Fruit fly (Drosophila melanogaster): ENCODE measurements around the gene CG42831.

Gene CG42831

DNA sequence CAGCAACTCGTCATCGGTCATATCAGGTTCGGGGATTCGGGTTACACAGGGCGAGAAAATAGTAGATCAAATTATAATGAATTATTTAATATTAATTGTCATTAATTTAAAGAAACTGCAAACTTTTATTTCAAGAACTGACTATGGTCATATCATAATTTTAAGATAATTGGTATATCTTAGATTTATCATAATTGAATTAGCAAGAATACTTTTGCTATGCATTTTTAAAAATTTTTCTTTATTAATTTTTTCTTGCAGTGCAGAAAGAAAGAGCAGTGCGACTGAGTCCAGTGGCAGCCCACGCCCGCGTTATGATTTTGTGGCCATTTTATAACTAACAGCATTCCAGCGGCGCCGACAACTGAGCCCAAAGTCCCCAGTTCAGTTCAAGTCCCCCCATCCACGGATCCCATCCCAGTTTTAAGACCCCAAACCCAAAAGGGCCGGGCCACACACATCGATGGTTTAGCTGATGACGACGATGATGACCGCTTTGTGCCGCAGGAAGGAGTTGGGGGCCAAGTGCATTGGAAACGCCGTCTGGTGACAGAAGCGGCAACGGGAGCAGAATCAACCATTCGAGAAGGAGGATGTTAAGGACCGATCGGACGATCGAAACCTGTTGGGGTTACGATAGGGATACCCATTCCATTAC is 42.0 kb upstream of the CG42831 start (continued):
- TF ChIP-seq HLH54F (GFP tag; optimal IDR thresholded peaks at IDR 0.05) (no peak), CG3726 (GFP tag; IDR thresholded peaks at IDR 0.05) (no peak), sim (GFP tag; IDR thresholded peaks at IDR 0.05) (peak; percentile 77), zfh2 (GFP tag; optimal IDR thresholded peaks at IDR 0.05) (no peak), NC2β (GFP tag; optimal IDR thresholded peaks at IDR 0.05) (no peak), al (GFP tag; IDR thresholded peaks at IDR 0.05) (no peak), Chrac-16 (GFP tag; optimal IDR thresholded peaks at IDR 0.05) (peak; percentile 56), Lpt (GFP tag; optimal IDR thresholded peaks at IDR 0.05) (no peak), sens (GFP tag) (peak; percentile 74), chinmo (GFP tag; IDR thresholded peaks at IDR 0.05; ENCODE audit: partially characterized antibody) (no peak), gt (GFP tag; IDR thresholded peaks at IDR 0.05) (peak; percentile 23; the same call in 1 of the 2 replicates), CG4820 (GFP tag; optimal IDR thresholded peaks at IDR 0.05) (peak; percentile 61), sd (tag; optimal IDR thresholded peaks at IDR 0.05) (peak; percentile 49), CG6813 (GFP tag; optimal IDR thresholded peaks at IDR 0.05) (peak; percentile 34), CG13123 (GFP tag; optimal IDR thresholded peaks at IDR 0.05) (peak; percentile 28), CG11695 (GFP tag; IDR thresholded peaks at IDR 0.05) (peak; percentile 64), CG12071 (GFP tag; optimal IDR thresholded peaks at IDR 0.05) (no peak), Hand (GFP tag; optimal IDR thresholded peaks at IDR 0.05) (no peak), ap (GFP tag; IDR thresholded peaks at IDR 0.05) (0 out of 2 replicates have a peak, but pooled peaks have one; percentile 14), CG12391 (tag; optimal IDR thresholded peaks at IDR 0.05) (peak; percentile 85), fu2 (GFP tag; optimal IDR thresholded peaks at IDR 0.05) (no peak), Side (GFP tag; optimal IDR thresholded peaks at IDR 0.05) (no peak), lab (GFP tag; optimal IDR thresholded peaks at IDR 0.05) (peak; percentile 40), Bteb2 (GFP tag; optimal IDR thresholded peaks at IDR 0.05) (no peak), gce (GFP tag; IDR thresholded peaks at IDR 0.05) (no peak), NK7.1 (GFP tag; optimal IDR thresholded peaks at IDR 0.05) (no peak), CG31224 (GFP tag; IDR thresholded peaks at IDR 0.05) (no peak), ems (GFP tag; optimal IDR thresholded peaks at IDR 0.05) (no peak), CG7786 (GFP tag; optimal IDR thresholded peaks at IDR 0.05) (no peak), CG3995 (GFP tag; optimal IDR thresholded peaks at IDR 0.05) (no peak), ssp (GFP tag; IDR thresholded peaks at IDR 0.05) (peak; percentile 51; the same call in 1 of the 2 replicates), sob (GFP tag; IDR thresholded peaks at IDR 0.05) (no peak), CG11456 (GFP tag; IDR thresholded peaks at IDR 0.05) (no peak), CG12942 (GFP tag; optimal IDR thresholded peaks at IDR 0.05) (no peak), CoRest (tag; optimal IDR thresholded peaks at IDR 0.05) (peak; percentile 80), CG12659 (GFP tag; optimal IDR thresholded peaks at IDR 0.05) (peak; percentile 36), CG14710 (tag; optimal IDR thresholded peaks at IDR 0.05) (peak; percentile 67), tap (tag; optimal IDR thresholded peaks at IDR 0.05) (peak; percentile 56), ato (GFP tag; IDR thresholded peaks at IDR 0.05; ENCODE audit: partially characterized antibody) (no peak), schlank (tag; optimal IDR thresholded peaks at IDR 0.05) (no peak), CG17328 (GFP tag; IDR thresholded peaks at IDR 0.05) (peak; percentile 62), CG17359 (tag; optimal IDR thresholded peaks at IDR 0.05) (peak; percentile 65), sens-2 (GFP tag; IDR thresholded peaks at IDR 0.05) (no peak), CG8924 (tag; optimal IDR thresholded peaks at IDR 0.05) (peak; percentile 85), CG9817 (tag; optimal IDR thresholded peaks at IDR 0.05) (peak; percentile 6), pita (GFP tag; optimal IDR thresholded peaks at IDR 0.05) (no peak), CG8089 (GFP tag; optimal IDR thresholded peaks at IDR 0.05) (no peak), ci (GFP tag; IDR thresholded peaks at IDR 0.05) (peak; percentile 54; the same call in 1 of the 3 replicates), CG42726 (GFP tag; IDR thresholded peaks at IDR 0.05; ENCODE audit: partially characterized antibody) (no peak), stc (GFP tag; IDR thresholded peaks at IDR 0.05) (0 out of 2 replicates have a peak, but pooled peaks have one; percentile 31), pb (GFP tag; optimal IDR thresholded peaks at IDR 0.05) (no peak)

All from whole organism, embryonic.